Fruit fly (Drosophila melanogaster) whole organism, wandering third instar larva: ENCODE results near the gene CG9522.

Experiments used
- Abd-B ChIP-seq: fragments of >200 bp; optimal IDR thresholded peaks from 2 replicates; lab custom pipeline; 2017; ENCODE audit warnings: missing biosample characterization, missing genetic modification characterization
- CG32264 ChIP-seq: fragments of 200-800 bp; sonication (Bioruptor generic); optimal IDR thresholded peaks from 2 replicates; lab custom pipeline; 2016; ENCODE audit warnings: missing biosample characterization, missing genetic modification characterization
- CG9705 ChIP-seq: fragments of 200-800 bp; sonication (Bioruptor generic); optimal IDR thresholded peaks from 2 replicates; lab custom pipeline; 2018; ENCODE audit warnings: missing biosample characterization, mild to moderate bottlenecking, missing genetic modification characterization
- CrebA ChIP-seq: fragments of 200-800 bp; sonication (Bioruptor generic); optimal IDR thresholded peaks from 2 replicates; lab custom pipeline; 2016; ENCODE audit warnings: missing biosample characterization, mild to moderate bottlenecking, missing genetic modification characterization, borderline replicate concordance
- GATAd ChIP-seq: sonication (Bioruptor generic); optimal IDR thresholded peaks from 2 replicates; lab custom pipeline; 2016; ENCODE audit warnings: missing biosample characterization, missing genetic modification characterization
- HLH106 ChIP-seq: fragments of 200-800 bp; optimal IDR thresholded peaks from 3 replicates; lab custom pipeline; 2019; ENCODE audit warnings: missing biosample characterization, mild to moderate bottlenecking, missing genetic modification characterization, moderate library complexity
- Hnf4 ChIP-seq: fragments of 200-800 bp; sonication (Bioruptor generic); optimal IDR thresholded peaks from 2 replicates; lab custom pipeline; 2016; ENCODE audit warnings: missing biosample characterization, mild to moderate bottlenecking, missing genetic modification characterization
- Hr78 ChIP-seq: fragments of >200 bp; optimal IDR thresholded peaks from 2 replicates; lab custom pipeline; 2017; ENCODE audit warnings: missing biosample characterization, missing genetic modification characterization
- Hr83 ChIP-seq: fragments of 200-300 bp; sonication (Bioruptor generic); optimal IDR thresholded peaks from 2 replicates; lab custom pipeline; 2016; ENCODE audit warnings: missing biosample characterization, mild to moderate bottlenecking, missing genetic modification characterization, moderate library complexity; ENCODE audit not compliant: poor library complexity, severe bottlenecking
- Jra ChIP-seq: sonication (Bioruptor generic); optimal IDR thresholded peaks from 2 replicates; lab custom pipeline; 2016; ENCODE audit warnings: missing biosample characterization, missing genetic modification characterization
- Mio ChIP-seq: sonication (Bioruptor generic); optimal IDR thresholded peaks from 2 replicates; lab custom pipeline; 2016; ENCODE audit warnings: missing biosample characterization, missing genetic modification characterization
- Myc ChIP-seq: fragments of >200 bp; optimal IDR thresholded peaks from 2 replicates; lab custom pipeline; 2017
- N ChIP-seq: fragments of >200 bp; optimal IDR thresholded peaks from 2 replicates; lab custom pipeline; 2018; ENCODE audit warnings: missing biosample characterization, missing external identifiers, missing genetic modification characterization
- OdsH ChIP-seq: fragments of 200-800 bp; sonication (Bioruptor generic); optimal IDR thresholded peaks from 2 replicates; lab custom pipeline; 2016; ENCODE audit warnings: missing biosample characterization, mild to moderate bottlenecking, missing genetic modification characterization
- Rel ChIP-seq, 2 experiments: fragments of 200-800 bp; sonication (Bioruptor generic) in 1 of 2; optimal IDR thresholded peaks; 2 replicates in 1 of 2; 3 replicates in 1 of 2; lab custom pipeline; 2016 to 2019; ENCODE audit warnings: mild to moderate bottlenecking in 2 of 2, missing biosample characterization in 2 of 2, missing genetic modification characterization in 2 of 2, moderate library complexity in 1 of 2
- Sp1 ChIP-seq: fragments of 200-800 bp; sonication (Bioruptor generic); optimal IDR thresholded peaks from 3 replicates; lab custom pipeline; 2019; ENCODE audit warnings: missing biosample characterization, mild to moderate bottlenecking, missing genetic modification characterization, moderate library complexity
- Vsx2 ChIP-seq: fragments of 200-300, 225-300 bp; sonication (Bioruptor generic); optimal IDR thresholded peaks from 2 replicates; lab custom pipeline; 2018; ENCODE audit warnings: missing biosample characterization, missing genetic modification characterization; ENCODE audit not compliant: partially characterized antibody
- brk ChIP-seq: fragments of 200-800 bp; sonication (Bioruptor generic); optimal IDR thresholded peaks from 2 replicates; lab custom pipeline; 2016; ENCODE audit warnings: missing biosample characterization, mild to moderate bottlenecking, missing genetic modification characterization
- dl ChIP-seq, 2 experiments: fragments of 175-275, 200-275 bp in 1 of 2; fragments of 200-275 bp in 1 of 2; sonication (Bioruptor generic); optimal IDR thresholded peaks; lab custom pipeline; 2018; ENCODE audit warnings: mild to moderate bottlenecking in 2 of 2, missing biosample characterization in 2 of 2, missing genetic modification characterization in 2 of 2, moderate library complexity in 2 of 2; ENCODE audit not compliant: partially characterized antibody in 2 of 2, insufficient read depth in 1 of 2
- dmrt93B ChIP-seq: fragments of 200-800 bp; sonication (Bioruptor generic); optimal IDR thresholded peaks from 2 replicates; lab custom pipeline; 2018; ENCODE audit warnings: missing biosample characterization, mild to moderate bottlenecking, missing genetic modification characterization
- ey ChIP-seq: fragments of 200-800 bp; sonication (Bioruptor generic); optimal IDR thresholded peaks from 2 replicates; lab custom pipeline; 2016; ENCODE audit warnings: missing biosample characterization, missing genetic modification characterization
- foxo ChIP-seq, 2 experiments: fragments of 200-800 bp; sonication (Bioruptor generic); optimal IDR thresholded peaks; 2 replicates in 1 of 2; 3 replicates in 1 of 2; lab custom pipeline; 2016 to 2017; ENCODE audit warnings: missing biosample characterization in 2 of 2, missing genetic modification characterization in 2 of 2
- fru ChIP-seq: fragments of 200-800 bp; sonication (Bioruptor generic); optimal IDR thresholded peaks from 3 replicates; lab custom pipeline; 2016; ENCODE audit warnings: missing biosample characterization, mild to moderate bottlenecking, missing genetic modification characterization
- h ChIP-seq: fragments of 200-800 bp; sonication (Bioruptor generic); optimal IDR thresholded peaks from 3 replicates; lab custom pipeline; 2016; ENCODE audit warnings: missing biosample characterization, mild to moderate bottlenecking, missing genetic modification characterization
- jim ChIP-seq: fragments of 175-275, 200-325 bp; sonication (Bioruptor generic); optimal IDR thresholded peaks from 2 replicates; lab custom pipeline; 2016; ENCODE audit warnings: missing biosample characterization, mild to moderate bottlenecking, missing genetic modification characterization
- lola ChIP-seq: fragments of >200 bp; optimal IDR thresholded peaks from 2 replicates; lab custom pipeline; 2017; ENCODE audit warnings: missing biosample characterization, missing genetic modification characterization
- pan ChIP-seq: fragments of >200 bp; optimal IDR thresholded peaks from 2 replicates; lab custom pipeline; 2017
- psq ChIP-seq: fragments of 200-800 bp; sonication (Bioruptor generic); optimal IDR thresholded peaks from 3 replicates; lab custom pipeline; 2017; ENCODE audit warnings: missing biosample characterization, mild to moderate bottlenecking, missing genetic modification characterization, moderate library complexity
- rgr ChIP-seq: fragments of 200-800 bp; sonication (Bioruptor generic); optimal IDR thresholded peaks from 3 replicates; lab custom pipeline; 2016; ENCODE audit warnings: missing biosample characterization, mild to moderate bottlenecking, missing genetic modification characterization
- sage ChIP-seq: fragments of 200-800 bp; sonication (Bioruptor generic); optimal IDR thresholded peaks from 2 replicates; lab custom pipeline; 2016; ENCODE audit warnings: missing biosample characterization, mild to moderate bottlenecking, missing genetic modification characterization
- sv ChIP-seq: fragments of 200-800 bp; sonication (Bioruptor generic); optimal IDR thresholded peaks from 3 replicates; lab custom pipeline; 2016; ENCODE audit warnings: missing biosample characterization, missing genetic modification characterization
- usp ChIP-seq: fragments of >200 bp; optimal IDR thresholded peaks from 2 replicates; lab custom pipeline; 2017; ENCODE audit warnings: missing biosample characterization, missing genetic modification characterization

CG9522 gene

dm6 chrX:14846116-14846614 lies 2.4 kb downstream of the CG9522 start:
- TF ChIP-seq N (GFP tag; lab: Kevin White, UChicago) (no peak), foxo (GFP tag; optimal IDR thresholded peaks at IDR 0.05; lab: Kevin White, UChicago) (peak in 1 of 2 experiments; percentile 5), Mio (no peak), CG9705 (GFP tag; lab: Kevin White, UChicago) (no peak), h (GFP tag; lab: Kevin White, UChicago) (peak; percentile 10), Hr83 (GFP tag; lab: Kevin White, UChicago) (no peak)

- TF ChIP-seq Myc = no peak
- TF ChIP-seq Rel (GFP tag; optimal IDR thresholded peaks at IDR 0.05; lab: Kevin White, UChicago) = no peak
- no peak for TF ChIP-seq Rel (tag; optimal IDR thresholded peaks at IDR 0.05; lab: Kevin White, UChicago)
- TF ChIP-seq Vsx2 = no peak
- no peak for TF ChIP-seq ey (GFP tag; lab: Kevin White, UChicago)
- no peak for TF ChIP-seq CG32264 (GFP tag; lab: Kevin White, UChicago)
- no peak for TF ChIP-seq HLH106
- TF ChIP-seq jim (GFP tag; lab: Kevin White, UChicago) = no peak
- no peak for TF ChIP-seq psq (GFP tag; lab: Kevin White, UChicago)
- TF ChIP-seq CrebA (GFP tag; lab: Kevin White, UChicago) = no peak
- TF ChIP-seq sv (GFP tag; lab: Kevin White, UChicago) = no peak
- TF ChIP-seq dl (GFP tag; optimal IDR thresholded peaks at IDR 0.05; lab: Kevin White, UChicago; ENCODE audit: insufficient read depth in 1 of 2, partially characterized antibody in 2 of 2) = no peak
- no peak for TF ChIP-seq h (GFP tag; lab: Kevin White, UChicago)
- TF ChIP-seq brk (GFP tag; lab: Kevin White, UChicago) = no peak
- TF ChIP-seq rgr (GFP tag; lab: Kevin White, UChicago) = no peak
- no peak for TF ChIP-seq OdsH (GFP tag; lab: Kevin White, UChicago)
- no peak for TF ChIP-seq GATAd (GFP tag; lab: Kevin White, UChicago)
- TF ChIP-seq Mio = no peak
- no peak for TF ChIP-seq fru (GFP tag; lab: Kevin White, UChicago)
- TF ChIP-seq Jra (GFP tag; lab: Kevin White, UChicago) = no peak
- TF ChIP-seq, all 38 proteins: peak for 0
Measured at dm6 chrX:14844657-14845056, 4.0 kb downstream of the CG9522 start, which contains the start of gene CG12539. Gene CG12539, minus strand, starts transcription at chrX:14844757.

- no peak for TF ChIP-seq N (GFP tag; lab: Kevin White, UChicago)
- TF ChIP-seq sage (GFP tag; lab: Kevin White, UChicago) = no peak
- no peak for TF ChIP-seq psq (GFP tag; lab: Kevin White, UChicago)
- no peak for TF ChIP-seq dl (GFP tag; optimal IDR thresholded peaks at IDR 0.05; lab: Kevin White, UChicago; ENCODE audit: insufficient read depth in 1 of 2, partially characterized antibody in 2 of 2)
- no peak for TF ChIP-seq OdsH (GFP tag; lab: Kevin White, UChicago)
- no peak for TF ChIP-seq usp (GFP tag; lab: Kevin White, UChicago)
- TF ChIP-seq CG9705 (GFP tag; lab: Kevin White, UChicago) = no peak
- no peak for TF ChIP-seq lola (GFP tag; lab: Kevin White, UChicago)
- TF ChIP-seq CrebA (GFP tag; lab: Kevin White, UChicago) = no peak
- TF ChIP-seq HLH106 = no peak
- no peak for TF ChIP-seq jim (GFP tag; lab: Kevin White, UChicago)
- no peak for TF ChIP-seq Hr78
- TF ChIP-seq Hnf4 = no peak
- no peak for TF ChIP-seq Jra (GFP tag; lab: Kevin White, UChicago)
- no peak for TF ChIP-seq Vsx2
- TF ChIP-seq Sp1 (GFP tag; lab: Kevin White, UChicago) = no peak
- TF ChIP-seq CG32264 (GFP tag; lab: Kevin White, UChicago) = no peak
- no peak for TF ChIP-seq rgr (GFP tag; lab: Kevin White, UChicago)
- no peak for TF ChIP-seq pan
- TF ChIP-seq fru (GFP tag; lab: Kevin White, UChicago) = no peak
- TF ChIP-seq, all 38 proteins: peak for 0
Measured at dm6 chrX:14841893-14842505, 6.6 kb downstream of the CG9522 start.

- no peak for TF ChIP-seq dmrt93B (GFP tag; lab: Kevin White, UChicago)
- peak; percentile 52 for TF ChIP-seq Sp1 (GFP tag; lab: Kevin White, UChicago)
- peak; percentile 23 for TF ChIP-seq OdsH (GFP tag; lab: Kevin White, UChicago)
- TF ChIP-seq brk (GFP tag; lab: Kevin White, UChicago) = no peak
- TF ChIP-seq lola (GFP tag; lab: Kevin White, UChicago) = no peak
- no peak for TF ChIP-seq Abd-B (GFP tag; lab: Kevin White, UChicago)
- peak in 1 of 2 experiments; percentile 44 for TF ChIP-seq foxo (GFP tag; optimal IDR thresholded peaks at IDR 0.05; lab: Kevin White, UChicago)
- peak; percentile 50 for TF ChIP-seq HLH106
- no peak for TF ChIP-seq usp (GFP tag; lab: Kevin White, UChicago)
- TF ChIP-seq rgr (GFP tag; lab: Kevin White, UChicago) = peak; percentile 2
- no peak for TF ChIP-seq Hr83 (GFP tag; lab: Kevin White, UChicago)
Measured at dm6 chrX:14840417-14840872, 8.2 kb downstream of the CG9522 start.
